Fruit fly (Drosophila melanogaster) whole organism, embryonic: ENCODE measurements around the gene Mdh2.

Experiments
- Bdp1 ChIP-seq: fragments of 200-800 bp; sonication (Bioruptor generic); optimal IDR thresholded peaks from 3 replicates; lab custom pipeline; 2016; ENCODE audit warnings: missing biosample characterization, missing genetic modification characterization
- C15 ChIP-seq: fragments of 200-800 bp; sonication (Bioruptor generic); IDR thresholded peaks from 3 replicates; pipeline ENCODE4 v1.3.6; 2022; ENCODE audit warnings: missing biosample characterization, missing genetic modification characterization
- CG10267 ChIP-seq: fragments of 200-800 bp; sonication (Bioruptor generic); optimal IDR thresholded peaks from 2 replicates; lab custom pipeline; 2018; ENCODE audit warnings: missing biosample characterization, mild to moderate bottlenecking, missing genetic modification characterization, moderate library complexity
- CG10462 ChIP-seq: fragments of 200-800 bp; sonication (Bioruptor generic); optimal IDR thresholded peaks from 2 replicates; lab custom pipeline; 2016; ENCODE audit warnings: missing biosample characterization, missing genetic modification characterization
- CG12219 ChIP-seq: fragments of 200-800 bp; sonication (Bioruptor generic); optimal IDR thresholded peaks from 3 replicates; lab custom pipeline; 2018; ENCODE audit warnings: missing biosample characterization, mild to moderate bottlenecking, missing genetic modification characterization
- CG12236 ChIP-seq: fragments of 200-800 bp; sonication (Bioruptor generic); optimal IDR thresholded peaks from 2 replicates; lab custom pipeline; 2016; ENCODE audit warnings: missing biosample characterization, missing genetic modification characterization
- CG13287 ChIP-seq: fragments of 200-800 bp; sonication (Bioruptor generic); IDR thresholded peaks from 2 replicates; pipeline ENCODE4 v1.3.6; 2022; ENCODE audit warnings: missing biosample characterization, missing genetic modification characterization; ENCODE audit not compliant: partially characterized antibody
- CG13424 ChIP-seq: fragments of 200-800 bp; sonication (Bioruptor generic); optimal IDR thresholded peaks from 2 replicates; lab custom pipeline; 2019; ENCODE audit warnings: missing biosample characterization, mild to moderate bottlenecking, missing genetic modification characterization, moderate library complexity
- CG14014 ChIP-seq: fragments of 200-800 bp; sonication (Bioruptor generic); IDR thresholded peaks from 2 replicates; pipeline ENCODE4 v1.3.6; 2022; ENCODE audit warnings: missing biosample characterization, missing genetic modification characterization
- CG14965 ChIP-seq: fragments of 200-800 bp; sonication (Bioruptor generic); optimal IDR thresholded peaks from 2 replicates; lab custom pipeline; 2016; ENCODE audit warnings: missing biosample characterization, missing genetic modification characterization, borderline replicate concordance
- CG15269 ChIP-seq: fragments of 200-800 bp; sonication (Bioruptor generic); optimal IDR thresholded peaks from 2 replicates; lab custom pipeline; 2018; ENCODE audit warnings: missing biosample characterization, mild to moderate bottlenecking, missing genetic modification characterization, moderate library complexity
- CG15479 ChIP-seq: fragments of 200-800 bp; sonication (Bioruptor generic); optimal IDR thresholded peaks from 3 replicates; lab custom pipeline; 2019; ENCODE audit warnings: missing biosample characterization, mild to moderate bottlenecking, missing genetic modification characterization, moderate library complexity
- CG15601 ChIP-seq: fragments of 200-800 bp; sonication (Bioruptor generic); optimal IDR thresholded peaks from 3 replicates; lab custom pipeline; 2019; ENCODE audit warnings: missing biosample characterization, mild to moderate bottlenecking, missing genetic modification characterization, moderate library complexity
- CG16813 ChIP-seq: fragments of 200-800 bp; sonication (Bioruptor generic); IDR thresholded peaks from 3 replicates; pipeline ENCODE4 v1.3.6; 2022; ENCODE audit warnings: missing biosample characterization, missing genetic modification characterization; ENCODE audit not compliant: partially characterized antibody
- CG16815 ChIP-seq: fragments of 200-800 bp; sonication (Bioruptor generic); optimal IDR thresholded peaks from 3 replicates; lab custom pipeline; 2017; ENCODE audit warnings: missing biosample characterization, mild to moderate bottlenecking, missing genetic modification characterization
- CG17829 ChIP-seq: fragments of 200-800 bp; optimal IDR thresholded peaks from 2 replicates; lab custom pipeline; 2019; ENCODE audit warnings: missing biosample characterization, mild to moderate bottlenecking, missing genetic modification characterization, moderate library complexity
- CG18476 ChIP-seq: fragments of 200-800 bp; sonication (Bioruptor generic); optimal IDR thresholded peaks from 2 replicates; lab custom pipeline; 2016; ENCODE audit warnings: missing biosample characterization, mild to moderate bottlenecking, missing genetic modification characterization
- CG18599 ChIP-seq: fragments of 200-800 bp; sonication (Bioruptor generic); optimal IDR thresholded peaks from 3 replicates; lab custom pipeline; 2017; ENCODE audit warnings: missing biosample characterization, missing genetic modification characterization, mild to moderate bottlenecking, moderate library complexity, missing genetic modification reagents
- CG2199 ChIP-seq: fragments of 200-800 bp; sonication (Bioruptor generic); IDR thresholded peaks from 3 replicates; pipeline ENCODE4 v1.3.6; 2022; ENCODE audit warnings: missing biosample characterization, missing genetic modification characterization
- CG30020 ChIP-seq: fragments of 200-800 bp; optimal IDR thresholded peaks from 2 replicates; lab custom pipeline; 2019; ENCODE audit warnings: missing biosample characterization, mild to moderate bottlenecking, missing genetic modification characterization, moderate library complexity
- CG31388 ChIP-seq: fragments of 200-800 bp; sonication (Bioruptor generic); optimal IDR thresholded peaks from 2 replicates; lab custom pipeline; 2016; ENCODE audit warnings: missing biosample characterization, missing genetic modification characterization
- CG34376 ChIP-seq: fragments of 200-800 bp; sonication (Bioruptor generic); optimal IDR thresholded peaks from 2 replicates; lab custom pipeline; 2018; ENCODE audit warnings: missing biosample characterization, mild to moderate bottlenecking, missing genetic modification characterization
- CG3726 ChIP-seq: fragments of 200-800 bp; sonication (Bioruptor generic); IDR thresholded peaks from 3 replicates; pipeline ENCODE4, ENCODE4 v1.3.6; 2022; ENCODE audit warnings: missing biosample characterization, missing genetic modification characterization
- CG3847 ChIP-seq: fragments of 200-800 bp; sonication (Bioruptor generic); IDR thresholded peaks from 2 replicates; pipeline ENCODE4 v1.3.6; 2022; ENCODE audit warnings: missing biosample characterization, missing genetic modification characterization
- CG4730 ChIP-seq: fragments of 200-800 bp; sonication (Bioruptor generic); IDR thresholded peaks from 2 replicates; pipeline ENCODE4 v1.3.6; 2022; ENCODE audit warnings: missing biosample characterization, missing genetic modification characterization
- CG8944 ChIP-seq: fragments of 200-800 bp; sonication (Bioruptor generic); optimal IDR thresholded peaks from 3 replicates; lab custom pipeline; 2016; ENCODE audit warnings: missing biosample characterization, missing genetic modification characterization
- D19B ChIP-seq: fragments of 200-800 bp; sonication (Bioruptor generic); optimal IDR thresholded peaks from 2 replicates; lab custom pipeline; 2017; ENCODE audit warnings: missing biosample characterization, mild to moderate bottlenecking, missing genetic modification characterization
- Deaf1 ChIP-seq: fragments of 200-800 bp; optimal IDR thresholded peaks from 3 replicates; lab custom pipeline; 2019; ENCODE audit warnings: missing biosample characterization, mild to moderate bottlenecking, missing genetic modification characterization, moderate library complexity
- Dll ChIP-seq: fragments of 200-800 bp; sonication (Bioruptor generic); IDR thresholded peaks from 4 replicates; pipeline ENCODE4 v1.3.6; 2022; ENCODE audit warnings: missing biosample characterization, missing genetic modification characterization; ENCODE audit not compliant: partially characterized antibody
- Doc3 ChIP-seq: fragments of 200-800 bp; sonication (Bioruptor generic); IDR thresholded peaks from 3 replicates; pipeline ENCODE4 v1.3.6; 2022; ENCODE audit warnings: missing biosample characterization, missing genetic modification characterization; ENCODE audit not compliant: partially characterized antibody
- Drgx ChIP-seq: fragments of 200-800 bp; sonication (Bioruptor generic); IDR thresholded peaks from 2 replicates; pipeline ENCODE4 v1.3.6; 2022; ENCODE audit warnings: missing biosample characterization, missing genetic modification characterization
- H2.0 ChIP-seq: fragments of 200-800 bp; sonication (Bioruptor generic); IDR thresholded peaks from 2 replicates; pipeline ENCODE4 v1.3.6; 2022; ENCODE audit warnings: missing biosample characterization, missing genetic modification characterization
- HLH3B ChIP-seq: fragments of 200-800 bp; sonication (Bioruptor generic); IDR thresholded peaks from 2 replicates; pipeline ENCODE4 v1.3.6; 2022; ENCODE audit warnings: missing biosample characterization, missing genetic modification characterization
- Jarid2 ChIP-seq: fragments of 200-800 bp; sonication (Bioruptor generic); optimal IDR thresholded peaks from 3 replicates; lab custom pipeline; 2017; ENCODE audit warnings: mild to moderate bottlenecking, missing biosample characterization, missing genetic modification reagents, missing genetic modification characterization
- Poxn ChIP-seq: fragments of 200-800 bp; sonication (Bioruptor generic); IDR thresholded peaks from 2 replicates; pipeline ENCODE4 v1.3.6; 2022; ENCODE audit warnings: missing biosample characterization, missing genetic modification characterization
- Sry-δ ChIP-seq: fragments of 200-800 bp; sonication (Bioruptor generic); optimal IDR thresholded peaks from 2 replicates; lab custom pipeline; 2016; ENCODE audit warnings: missing biosample characterization, missing genetic modification characterization
- TFAM ChIP-seq: fragments of 200-800 bp; sonication (Bioruptor generic); optimal IDR thresholded peaks from 2 replicates; lab custom pipeline; 2017; ENCODE audit warnings: missing biosample characterization, missing genetic modification characterization, inconsistent platforms
- ap ChIP-seq: fragments of 200-800 bp; sonication (Bioruptor generic); IDR thresholded peaks from 2 replicates; pipeline ENCODE4 v1.3.6; 2022; ENCODE audit warnings: missing biosample characterization, missing genetic modification characterization
- ara ChIP-seq: fragments of 200-800 bp; sonication (Bioruptor generic); IDR thresholded peaks from 2 replicates; pipeline ENCODE4 v1.3.6; 2022; ENCODE audit warnings: missing biosample characterization, missing genetic modification characterization
- chn ChIP-seq: fragments of 200-800 bp; sonication (Bioruptor generic); optimal IDR thresholded peaks from 2 replicates; lab custom pipeline; 2016; ENCODE audit warnings: missing biosample characterization, missing genetic modification characterization
- crol ChIP-seq: fragments of 200-800 bp; sonication (Bioruptor generic); IDR thresholded peaks from 2 replicates; pipeline ENCODE4 v1.3.6; 2022; ENCODE audit warnings: missing biosample characterization, missing genetic modification characterization
- dysf ChIP-seq: fragments of 200-800 bp; sonication (Bioruptor generic); IDR thresholded peaks from 3 replicates; pipeline ENCODE4 v1.3.6; 2022; ENCODE audit warnings: missing biosample characterization, missing genetic modification characterization
- emc ChIP-seq: fragments of 200-800 bp; sonication (Bioruptor generic); optimal IDR thresholded peaks from 2 replicates; lab custom pipeline; 2016; ENCODE audit warnings: missing biosample characterization, missing genetic modification characterization
- grau ChIP-seq: fragments of 200-800 bp; optimal IDR thresholded peaks from 3 replicates; lab custom pipeline; 2019; ENCODE audit warnings: missing biosample characterization, mild to moderate bottlenecking, missing genetic modification characterization, moderate library complexity
- lilli ChIP-seq: fragments of 200-800 bp; sonication (Bioruptor generic); optimal IDR thresholded peaks from 3 replicates; lab custom pipeline; 2016; ENCODE audit warnings: missing biosample characterization, missing genetic modification characterization
- mld ChIP-seq: fragments of 200-800 bp; sonication (Bioruptor generic); IDR thresholded peaks from 3 replicates; pipeline ENCODE4 v1.3.6; 2022; ENCODE audit warnings: missing biosample characterization, missing genetic modification characterization; ENCODE audit not compliant: partially characterized antibody
- rib ChIP-seq: fragments of 200-800 bp; sonication (Bioruptor generic); IDR thresholded peaks from 2 replicates; pipeline ENCODE4 v1.3.6; 2022; ENCODE audit warnings: missing biosample characterization, missing genetic modification characterization
- shn ChIP-seq: fragments of 200-800 bp; sonication (Bioruptor generic); optimal IDR thresholded peaks from 3 replicates; lab custom pipeline; 2016; ENCODE audit warnings: missing biosample characterization, missing genetic modification characterization
- sisA ChIP-seq: fragments of 200-800 bp; sonication (Bioruptor generic); IDR thresholded peaks from 2 replicates; pipeline ENCODE4 v1.3.6; 2022; ENCODE audit warnings: missing biosample characterization, missing genetic modification characterization
- tll ChIP-seq, 2 experiments: fragments of 200-800 bp in 1 of 2; fragments of >200 bp in 1 of 2; sonication (Bioruptor generic) in 1 of 2; optimal IDR thresholded peaks; 2 replicates each; lab custom pipeline; 2017 to 2019; ENCODE audit warnings: missing biosample characterization in 2 of 2, missing genetic modification characterization in 2 of 2, mild to moderate bottlenecking in 1 of 2, moderate library complexity in 1 of 2
- vvl ChIP-seq: fragments of 200-800 bp; sonication (Bioruptor generic); IDR thresholded peaks from 2 replicates; pipeline ENCODE4 v1.3.6; 2022; ENCODE audit warnings: missing biosample characterization, missing genetic modification characterization
- zen2 ChIP-seq: fragments of 200-800 bp; sonication (Bioruptor generic); IDR thresholded peaks from 3 replicates; pipeline ENCODE4 v1.3.6; 2022; ENCODE audit warnings: missing biosample characterization, missing genetic modification characterization; ENCODE audit not compliant: partially characterized antibody

Mdh2 gene

dm6 chr3R:18215300-18215699 is 10.9 kb upstream of the Mdh2 start (continued):
- TF ChIP-seq CG17829 (tag; lab: Kevin White, UChicago) (no peak), Poxn (GFP tag; lab: Robert Waterston, UW) (no peak), vvl (no peak; the same call in 1 of the 2 replicates), rib (GFP tag; lab: Robert Waterston, UW) (no peak), H2.0 (GFP tag; lab: Robert Waterston, UW) (no peak), ap (GFP tag; lab: Robert Waterston, UW) (no peak), C15 (no peak), CG8944 (GFP tag; lab: Kevin White, UChicago) (no peak), CG15479 (GFP tag; lab: Kevin White, UChicago) (no peak), tll (GFP tag; optimal IDR thresholded peaks at IDR 0.05; lab: Kevin White, UChicago) (no peak), CG10267 (tag; lab: Kevin White, UChicago) (no peak), CG4730 (GFP tag; lab: Robert Waterston, UW) (no peak), CG31388 (no peak), CG14965 (no peak), CG16815 (GFP tag; lab: Kevin White, UChicago) (no peak), CG13287 (GFP tag; lab: Robert Waterston, UW) (peak; percentile 91), zen2 (peak; percentile 88), Doc3 (GFP tag; lab: Robert Waterston, UW) (peak; percentile 88), CG10462 (no peak), chn (no peak), D19B (no peak), ara (no peak), grau (tag; lab: Kevin White, UChicago) (no peak), HLH3B (GFP tag; lab: Robert Waterston, UW) (no peak), CG16813 (GFP tag; lab: Robert Waterston, UW) (peak; percentile 65), CG3847 (no peak), lilli (GFP tag; lab: Kevin White, UChicago) (peak; percentile 68), CG2199 (no peak), Sry-δ (GFP tag; lab: Kevin White, UChicago) (peak; percentile 74), Jarid2 (GFP tag; lab: Kevin White, UChicago) (no peak), emc (GFP tag; lab: Kevin White, UChicago) (no peak), CG12219 (GFP tag; lab: Kevin White, UChicago) (no peak), CG18599 (GFP tag; lab: Kevin White, UChicago) (peak; percentile 7), crol (GFP tag; lab: Robert Waterston, UW) (no peak), Deaf1 (no peak), Bdp1 (GFP tag; lab: Kevin White, UChicago) (no peak), CG14014 (GFP tag; lab: Robert Waterston, UW) (peak; percentile 48; the same call in 1 of the 2 replicates), sisA (GFP tag; lab: Robert Waterston, UW) (no peak), CG18476 (GFP tag; lab: Kevin White, UChicago) (no peak), shn (no peak), CG12236 (no peak), CG30020 (tag; lab: Kevin White, UChicago) (no peak), CG3726 (no peak), CG15269 (tag; lab: Kevin White, UChicago) (no peak), Dll (GFP tag; lab: Robert Waterston, UW) (peak; percentile 86), TFAM (no peak), CG34376 (no peak), dysf (GFP tag; lab: Robert Waterston, UW) (no peak), mld (GFP tag; lab: Robert Waterston, UW) (no peak), CG13424 (peak; percentile 32), CG15601 (tag; lab: Kevin White, UChicago) (no peak), Drgx (GFP tag; lab: Robert Waterston, UW) (no peak)
